Fruit fly (Drosophila melanogaster) whole organism, embryonic: ENCODE data around the gene Ccdc58.
A peak's percentile ranks its signal among the peaks of the same experiment; 100 is the strongest.

Experiments used
- BEAF-32 ChIP-seq: fragments of 200-800 bp; sonication (Bioruptor generic); optimal IDR thresholded peaks from 3 replicates; lab custom pipeline; 2017; ENCODE audit warnings: missing biosample characterization, missing genetic modification characterization, mild to moderate bottlenecking, moderate library complexity, missing genetic modification reagents
- CG10654 ChIP-seq: fragments of 200-800 bp; sonication (Bioruptor generic); optimal IDR thresholded peaks from 2 replicates; lab custom pipeline; 2016; ENCODE audit warnings: missing biosample characterization, missing genetic modification characterization
- CG12659 ChIP-seq: fragments of 200-800 bp; sonication (Bioruptor generic); optimal IDR thresholded peaks from 3 replicates; lab custom pipeline; 2017; ENCODE audit warnings: mild to moderate bottlenecking, missing biosample characterization, missing genetic modification reagents, missing genetic modification characterization
- CG13296 ChIP-seq: fragments of 200-800 bp; sonication (Bioruptor generic); optimal IDR thresholded peaks from 3 replicates; lab custom pipeline; 2018; ENCODE audit warnings: missing biosample characterization, mild to moderate bottlenecking, missing genetic modification characterization
- CG14710 ChIP-seq: fragments of 200-800 bp; sonication (Bioruptor generic); optimal IDR thresholded peaks from 3 replicates; lab custom pipeline; 2019; ENCODE audit warnings: missing biosample characterization, mild to moderate bottlenecking, missing genetic modification characterization, moderate library complexity
- CG15269 ChIP-seq: fragments of 200-800 bp; sonication (Bioruptor generic); optimal IDR thresholded peaks from 2 replicates; lab custom pipeline; 2018; ENCODE audit warnings: missing biosample characterization, mild to moderate bottlenecking, missing genetic modification characterization, moderate library complexity
- CG15514 ChIP-seq: fragments of 200-800 bp; sonication (Bioruptor generic); optimal IDR thresholded peaks from 3 replicates; lab custom pipeline; 2017; ENCODE audit warnings: missing biosample characterization, missing genetic modification characterization, mild to moderate bottlenecking, moderate library complexity, missing genetic modification reagents
- CG15696 ChIP-seq: fragments of 200-800 bp; sonication (Bioruptor generic); optimal IDR thresholded peaks from 2 replicates; lab custom pipeline; 2019; ENCODE audit warnings: missing biosample characterization, mild to moderate bottlenecking, missing genetic modification characterization, moderate library complexity
- CG16779 ChIP-seq: fragments of 200-800 bp; sonication (Bioruptor generic); IDR thresholded peaks from 2 replicates; pipeline ENCODE4 v1.3.6; 2022; ENCODE audit warnings: missing biosample characterization, missing genetic modification characterization
- CG17802 ChIP-seq: fragments of 200-800 bp; sonication (Bioruptor generic); optimal IDR thresholded peaks from 2 replicates; lab custom pipeline; 2018; ENCODE audit warnings: missing biosample characterization, mild to moderate bottlenecking, missing genetic modification characterization, moderate library complexity
- CG30431 ChIP-seq: fragments of 200-800 bp; sonication (Bioruptor generic); optimal IDR thresholded peaks from 2 replicates; lab custom pipeline; 2017; ENCODE audit warnings: missing biosample characterization, missing genetic modification characterization
- CG34376 ChIP-seq: fragments of 200-800 bp; sonication (Bioruptor generic); optimal IDR thresholded peaks from 2 replicates; lab custom pipeline; 2018; ENCODE audit warnings: missing biosample characterization, mild to moderate bottlenecking, missing genetic modification characterization
- CG5180 ChIP-seq: fragments of 200-800 bp; sonication (Bioruptor generic); optimal IDR thresholded peaks from 3 replicates; lab custom pipeline; 2017; ENCODE audit warnings: missing biosample characterization, missing genetic modification characterization, mild to moderate bottlenecking, moderate library complexity, missing genetic modification reagents
- CG6813 ChIP-seq: fragments of 200-800 bp; sonication (Bioruptor generic); optimal IDR thresholded peaks from 2 replicates; lab custom pipeline; 2017; ENCODE audit warnings: missing biosample characterization, missing genetic modification characterization, mild to moderate bottlenecking, moderate library complexity, missing genetic modification reagents
- CG7987 ChIP-seq: fragments of 200-800 bp; sonication (Bioruptor generic); optimal IDR thresholded peaks from 2 replicates; lab custom pipeline; 2018; ENCODE audit warnings: missing biosample characterization, mild to moderate bottlenecking, missing genetic modification characterization, moderate library complexity
- Camta ChIP-seq: fragments of 200-800 bp; sonication (Bioruptor generic); optimal IDR thresholded peaks from 2 replicates; lab custom pipeline; 2016; ENCODE audit warnings: missing biosample characterization, missing genetic modification characterization
- Deaf1 ChIP-seq: fragments of 200-800 bp; optimal IDR thresholded peaks from 3 replicates; lab custom pipeline; 2019; ENCODE audit warnings: missing biosample characterization, mild to moderate bottlenecking, missing genetic modification characterization, moderate library complexity
- E2f2 ChIP-seq: fragments of 200-800 bp; sonication (Bioruptor generic); IDR thresholded peaks from 2 replicates; pipeline ENCODE4 v1.3.6; 2022; ENCODE audit warnings: missing biosample characterization, missing genetic modification characterization
- Eip74EF ChIP-seq, 2 experiments: fragments of 200-800 bp in 1 of 2; fragments of >200 bp in 1 of 2; sonication (Bioruptor generic) in 1 of 2; optimal IDR thresholded peaks; 2 replicates each; lab custom pipeline; 2017 to 2019; ENCODE audit warnings: missing biosample characterization in 2 of 2, missing genetic modification characterization in 2 of 2, mild to moderate bottlenecking in 1 of 2, moderate library complexity in 1 of 2
- Fer1 ChIP-seq: fragments of 200-800 bp; sonication (Bioruptor generic); optimal IDR thresholded peaks from 2 replicates; lab custom pipeline; 2017; ENCODE audit warnings: missing biosample characterization, mild to moderate bottlenecking, missing genetic modification characterization
- H2.0 ChIP-seq: fragments of 200-800 bp; sonication (Bioruptor generic); IDR thresholded peaks from 2 replicates; pipeline ENCODE4 v1.3.6; 2022; ENCODE audit warnings: missing biosample characterization, missing genetic modification characterization
- MBD-R2 ChIP-seq: fragments of 200-800 bp; sonication (Bioruptor generic); IDR thresholded peaks from 2 replicates; pipeline ENCODE4 v1.3.6; 2022; ENCODE audit warnings: missing biosample characterization, missing genetic modification characterization
- Mad ChIP-seq: fragments of 200-800 bp; sonication (Bioruptor generic); optimal IDR thresholded peaks from 2 replicates; lab custom pipeline; 2016; ENCODE audit warnings: missing biosample characterization, missing genetic modification characterization
- Med ChIP-seq: fragments of 200-800 bp; sonication (Bioruptor generic); peaks from one replicate; lab custom pipeline; 2016; ENCODE audit warnings: missing biosample characterization, missing genetic modification characterization, mild to moderate bottlenecking, inconsistent platforms, moderate library complexity
- Myb ChIP-seq: fragments of 200-800 bp; sonication (Bioruptor generic); optimal IDR thresholded peaks from 2 replicates; lab custom pipeline; 2016; ENCODE audit warnings: missing biosample characterization, missing genetic modification characterization
- Opbp ChIP-seq: fragments of 200-800 bp; sonication (Bioruptor generic); IDR thresholded peaks from 3 replicates; pipeline ENCODE4 v1.3.6; 2022; ENCODE audit warnings: missing biosample characterization, missing genetic modification characterization; ENCODE audit not compliant: partially characterized antibody
- Pdp1 ChIP-seq, 2 experiments: fragments of 200-800 bp; sonication (Bioruptor generic); optimal IDR thresholded peaks; 3 replicates each; lab custom pipeline; 2016; ENCODE audit warnings: missing biosample characterization in 2 of 2, missing genetic modification characterization in 2 of 2, mild to moderate bottlenecking in 1 of 2, moderate library complexity in 1 of 2
- Ssrp ChIP-seq: fragments of 200-800 bp; sonication (Bioruptor generic); optimal IDR thresholded peaks from 2 replicates; lab custom pipeline; 2018; ENCODE audit warnings: missing biosample characterization, mild to moderate bottlenecking, missing genetic modification characterization, moderate library complexity
- YL-1 ChIP-seq: fragments of 200-800 bp; sonication (Bioruptor generic); optimal IDR thresholded peaks from 3 replicates; lab custom pipeline; 2017; ENCODE audit warnings: missing biosample characterization, mild to moderate bottlenecking, missing genetic modification characterization
- ac ChIP-seq: fragments of 200-800 bp; sonication (Bioruptor generic); optimal IDR thresholded peaks from 3 replicates; lab custom pipeline; 2017; ENCODE audit warnings: missing biosample characterization, mild to moderate bottlenecking, missing genetic modification characterization
- chinmo ChIP-seq: fragments of 200-800 bp; sonication (Bioruptor generic); IDR thresholded peaks from 4 replicates; pipeline ENCODE4 v1.3.6; 2022; ENCODE audit warnings: missing biosample characterization, missing genetic modification characterization; ENCODE audit not compliant: partially characterized antibody
- ci ChIP-seq: fragments of 200-800 bp; sonication (Bioruptor generic); IDR thresholded peaks from 3 replicates; pipeline ENCODE4 v1.3.6; 2022; ENCODE audit warnings: missing biosample characterization, missing genetic modification characterization
- eve ChIP-seq, 2 experiments: fragments of >200 bp; optimal IDR thresholded peaks; 2 replicates each; lab custom pipeline; 2017; ENCODE audit warnings: missing biosample characterization in 2 of 2, missing genetic modification characterization in 2 of 2
- grau ChIP-seq: fragments of 200-800 bp; optimal IDR thresholded peaks from 3 replicates; lab custom pipeline; 2019; ENCODE audit warnings: missing biosample characterization, mild to moderate bottlenecking, missing genetic modification characterization, moderate library complexity
- gro ChIP-seq: fragments of 200-800 bp; sonication (Bioruptor generic); optimal IDR thresholded peaks from 2 replicates; lab custom pipeline; 2016; ENCODE audit warnings: missing biosample characterization, missing genetic modification characterization
- hb ChIP-seq: fragments of 200-800 bp; sonication (Bioruptor generic); IDR thresholded peaks from 3 replicates; pipeline ENCODE4 v1.3.6; 2022; ENCODE audit warnings: missing biosample characterization, missing genetic modification characterization; ENCODE audit not compliant: partially characterized antibody
- lbe ChIP-seq: fragments of 200-800 bp; sonication (Bioruptor generic); optimal IDR thresholded peaks from 2 replicates; lab custom pipeline; 2016; ENCODE audit warnings: missing biosample characterization, mild to moderate bottlenecking, missing genetic modification characterization
- nom ChIP-seq: fragments of 200-800 bp; sonication (Bioruptor generic); optimal IDR thresholded peaks from 2 replicates; lab custom pipeline; 2017; ENCODE audit warnings: missing biosample characterization, missing genetic modification characterization, mild to moderate bottlenecking, moderate library complexity, missing genetic modification reagents
- rib ChIP-seq: fragments of 200-800 bp; sonication (Bioruptor generic); IDR thresholded peaks from 2 replicates; pipeline ENCODE4 v1.3.6; 2022; ENCODE audit warnings: missing biosample characterization, missing genetic modification characterization
- scrt ChIP-seq: fragments of 200-800 bp; sonication (Bioruptor generic); optimal IDR thresholded peaks from 2 replicates; lab custom pipeline; 2018; ENCODE audit warnings: missing biosample characterization, mild to moderate bottlenecking, missing genetic modification characterization, moderate library complexity
- sens ChIP-seq: fragments of 200-800 bp; sonication (Bioruptor generic); peaks from one replicate; lab custom pipeline; 2016; ENCODE audit warnings: missing biosample characterization, missing genetic modification characterization
- slbo ChIP-seq: fragments of 200-800 bp; sonication (Bioruptor generic); IDR thresholded peaks from 2 replicates; pipeline ENCODE4 v1.3.6; 2022; ENCODE audit warnings: missing biosample characterization, missing genetic modification characterization
- ssp ChIP-seq: fragments of 200-800 bp; sonication (Bioruptor generic); IDR thresholded peaks from 2 replicates; pipeline ENCODE4 v1.3.6; 2022; ENCODE audit warnings: missing biosample characterization, missing genetic modification characterization
- unc-4 ChIP-seq: fragments of 200-800 bp; sonication (Bioruptor generic); IDR thresholded peaks from 2 replicates; pipeline ENCODE4 v1.3.6; 2022; ENCODE audit warnings: missing biosample characterization, missing genetic modification characterization; ENCODE audit not compliant: partially characterized antibody
- zen2 ChIP-seq: fragments of 200-800 bp; sonication (Bioruptor generic); IDR thresholded peaks from 3 replicates; pipeline ENCODE4 v1.3.6; 2022; ENCODE audit warnings: missing biosample characterization, missing genetic modification characterization; ENCODE audit not compliant: partially characterized antibody

Ccdc58 gene

DNA sequence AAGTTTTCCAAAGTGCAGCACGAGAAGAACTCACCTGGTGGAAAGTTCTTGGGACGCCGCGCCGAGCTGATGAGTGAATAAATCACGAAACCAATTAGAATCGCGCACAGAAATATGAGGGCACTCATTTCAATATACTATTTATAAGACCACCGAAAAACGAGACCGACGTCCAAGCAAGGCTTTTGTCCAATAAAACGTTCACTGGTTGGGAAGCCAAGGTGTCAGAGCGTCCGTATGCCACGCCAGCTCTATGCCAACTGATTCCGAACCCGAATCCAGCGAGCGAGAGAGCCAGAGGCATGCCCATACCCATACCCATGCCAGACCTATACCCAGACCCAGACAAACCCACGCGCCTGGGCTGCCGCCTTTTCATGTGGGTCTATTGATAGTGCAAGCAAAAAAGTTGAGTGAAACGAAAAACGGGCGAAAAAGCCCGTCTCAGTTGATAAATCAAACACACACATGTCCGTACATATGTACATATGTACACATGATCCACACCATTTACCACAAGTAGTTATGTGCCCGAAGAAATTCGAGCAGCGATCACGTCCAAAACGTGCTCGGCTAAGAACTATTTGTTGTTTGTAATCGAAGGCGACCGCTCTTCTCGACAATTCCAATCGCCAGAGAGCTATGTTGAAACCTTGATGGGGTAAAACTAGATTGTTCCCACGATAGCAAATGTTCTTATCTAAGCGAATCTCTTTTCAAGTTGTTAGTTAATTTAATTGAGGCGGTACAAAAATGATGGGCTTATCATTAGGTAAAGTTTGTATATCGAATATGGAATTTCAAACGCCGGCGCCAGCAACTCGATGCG, 8.3 kb downstream of the Ccdc58 start, which contains the start of gene Cyp305a1 (continued):
- TF ChIP-seq CG10654 (no peak), CG14710 (tag; lab: Kevin White, UChicago) (no peak), CG15696 (tag; lab: Kevin White, UChicago) (peak; percentile 23), CG12659 (GFP tag; lab: Kevin White, UChicago) (no peak), unc-4 (GFP tag; lab: Robert Waterston, UW) (no peak), Eip74EF (GFP tag; optimal IDR thresholded peaks at IDR 0.05; lab: Kevin White, UChicago) (no peak), H2.0 (no peak), CG30431 (GFP tag; lab: Kevin White, UChicago) (no peak), Mad (GFP tag; lab: Kevin White, UChicago) (no peak), CG7987 (GFP tag; lab: Kevin White, UChicago) (peak; percentile 57), Opbp (GFP tag; lab: Robert Waterston, UW) (no peak), Med (GFP tag; lab: Kevin White, UChicago) (peak; percentile 79), hb (0 out of 3 replicates have a peak, but pooled peaks have one; percentile 13), zen2 (GFP tag; lab: Robert Waterston, UW) (no peak), Camta (GFP tag; lab: Kevin White, UChicago) (no peak), ac (GFP tag; lab: Kevin White, UChicago) (no peak), CG15269 (tag; lab: Kevin White, UChicago) (no peak), CG16779 (GFP tag; lab: Robert Waterston, UW) (no peak)

dm6 chr3L:19815472-19816150, 10.6 kb downstream of the Ccdc58 start, which contains the start of gene cyc:
Gene cyc (minus strand): TSS chr3L:19815938.
- TF ChIP-seq CG6813 (GFP tag; lab: Kevin White, UChicago), result no peak
- peak; percentile 21 for TF ChIP-seq CG5180 (GFP tag; lab: Kevin White, UChicago)
- TF ChIP-seq Pdp1 (GFP tag; optimal IDR thresholded peaks at IDR 0.05; lab: Kevin White, UChicago), result peak in 1 of 2 experiments; percentile 28
- peak; percentile 68 for TF ChIP-seq nom (GFP tag; lab: Kevin White, UChicago)
- peak; percentile 36 for TF ChIP-seq CG12659 (GFP tag; lab: Kevin White, UChicago)
- TF ChIP-seq CG13296 (GFP tag; lab: Kevin White, UChicago), result peak; percentile 8
- peak; percentile 84 for TF ChIP-seq CG15514 (GFP tag; lab: Kevin White, UChicago)
- peak; percentile 42 for TF ChIP-seq sens
- peak; percentile 1 for TF ChIP-seq BEAF-32
- TF ChIP-seq scrt (GFP tag; lab: Kevin White, UChicago), result peak; percentile 85
- peak; percentile 98 for TF ChIP-seq CG17802 (tag; lab: Kevin White, UChicago)
- TF ChIP-seq Myb (GFP tag; lab: Kevin White, UChicago), result peak; percentile 29
- peak; percentile 81; the same call in 1 of the 4 replicates for TF ChIP-seq chinmo
- peak; percentile 9 for TF ChIP-seq CG34376 (GFP tag; lab: Kevin White, UChicago)
- TF ChIP-seq YL-1 (GFP tag; lab: Kevin White, UChicago), result peak; percentile 32
- TF ChIP-seq Deaf1 (tag; lab: Kevin White, UChicago), result peak; percentile 84
- 0 out of 2 replicates have a peak, but pooled peaks have one; percentile 26 for TF ChIP-seq ssp (GFP tag; lab: Robert Waterston, UW)
- TF ChIP-seq eve (GFP tag; optimal IDR thresholded peaks at IDR 0.05; lab: Kevin White, UChicago), result no peak
- peak; percentile 29; the same call in 1 of the 2 replicates for TF ChIP-seq MBD-R2 (GFP tag; lab: Robert Waterston, UW)
- TF ChIP-seq Fer1 (GFP tag; lab: Kevin White, UChicago), result peak; percentile 11
- TF ChIP-seq rib (GFP tag; lab: Robert Waterston, UW), result no peak
- TF ChIP-seq lbe (GFP tag; lab: Kevin White, UChicago), result peak; percentile 22
- TF ChIP-seq grau (tag; lab: Kevin White, UChicago), result peak; percentile 39
- peak; percentile 22; the same call in 1 of the 2 replicates for TF ChIP-seq slbo (GFP tag; lab: Robert Waterston, UW)
- peak; percentile 3 for TF ChIP-seq gro
- TF ChIP-seq ci (GFP tag; lab: Robert Waterston, UW), result 0 out of 3 replicates have a peak, but pooled peaks have one; percentile 19
- no peak for TF ChIP-seq Ssrp (tag; lab: Kevin White, UChicago)
- peak; percentile 95 for TF ChIP-seq E2f2 (GFP tag; lab: Robert Waterston, UW)
